Fruit fly (Drosophila melanogaster) whole organism, embryonic: ENCODE data around the gene Tm1.

Source experiments
- B-H1 ChIP-seq: fragments of 200-800 bp; sonication (Bioruptor generic); IDR thresholded peaks from 3 replicates; pipeline ENCODE4 v1.3.6; 2022; ENCODE audit warnings: missing biosample characterization, missing genetic modification characterization
- Bdp1 ChIP-seq: fragments of 200-800 bp; sonication (Bioruptor generic); optimal IDR thresholded peaks from 3 replicates; lab custom pipeline; 2016; ENCODE audit warnings: missing biosample characterization, missing genetic modification characterization
- CG10147 ChIP-seq: fragments of 200-800 bp; sonication (Bioruptor generic); optimal IDR thresholded peaks from 2 replicates; lab custom pipeline; 2019; ENCODE audit warnings: missing biosample characterization, mild to moderate bottlenecking, missing genetic modification characterization, moderate library complexity
- CG10209 ChIP-seq: fragments of 200-800 bp; sonication (Bioruptor generic); optimal IDR thresholded peaks from 3 replicates; lab custom pipeline; 2017; ENCODE audit warnings: missing biosample characterization, mild to moderate bottlenecking, missing genetic modification characterization, missing genetic modification reagents
- CG10274 ChIP-seq: fragments of 200-800 bp; sonication (Bioruptor generic); optimal IDR thresholded peaks from 3 replicates; lab custom pipeline; 2017; ENCODE audit warnings: missing biosample characterization, mild to moderate bottlenecking, missing genetic modification characterization
- CG10321 ChIP-seq: fragments of 200-800 bp; sonication (Bioruptor generic); IDR thresholded peaks from 2 replicates; pipeline ENCODE4 v1.3.6; 2022; ENCODE audit warnings: missing biosample characterization, missing genetic modification characterization
- CG10462 ChIP-seq: fragments of 200-800 bp; sonication (Bioruptor generic); optimal IDR thresholded peaks from 2 replicates; lab custom pipeline; 2016; ENCODE audit warnings: missing biosample characterization, missing genetic modification characterization
- CG11398 ChIP-seq: fragments of 200-800 bp; sonication (Bioruptor generic); optimal IDR thresholded peaks from 2 replicates; lab custom pipeline; 2016; ENCODE audit warnings: missing biosample characterization, missing genetic modification characterization
- CG12071 ChIP-seq: fragments of 200-800 bp; sonication (Bioruptor generic); optimal IDR thresholded peaks from 3 replicates; lab custom pipeline; 2018; ENCODE audit warnings: missing biosample characterization, mild to moderate bottlenecking, missing genetic modification characterization
- CG12155 ChIP-seq: fragments of 200-800 bp; sonication (Bioruptor generic); optimal IDR thresholded peaks from 3 replicates; lab custom pipeline; 2016; ENCODE audit warnings: missing biosample characterization, missing genetic modification characterization
- CG12299 ChIP-seq: fragments of 200-800 bp; sonication (Bioruptor generic); optimal IDR thresholded peaks from 2 replicates; lab custom pipeline; 2018; ENCODE audit warnings: missing biosample characterization, mild to moderate bottlenecking, missing genetic modification characterization
- CG1233 ChIP-seq: fragments of 200-800 bp; sonication (Bioruptor generic); optimal IDR thresholded peaks from 4 replicates; lab custom pipeline; 2018; ENCODE audit warnings: missing biosample characterization, mild to moderate bottlenecking, missing genetic modification characterization
- CG13123 ChIP-seq: fragments of 200-800 bp; sonication (Bioruptor generic); optimal IDR thresholded peaks from 2 replicates; lab custom pipeline; 2016; ENCODE audit warnings: missing biosample characterization, missing genetic modification characterization
- CG13624 ChIP-seq: fragments of 200-800 bp; sonication (Bioruptor generic); optimal IDR thresholded peaks from 2 replicates; lab custom pipeline; 2016; ENCODE audit warnings: missing biosample characterization, missing genetic modification characterization
- CG18599 ChIP-seq: fragments of 200-800 bp; sonication (Bioruptor generic); optimal IDR thresholded peaks from 3 replicates; lab custom pipeline; 2017; ENCODE audit warnings: missing biosample characterization, missing genetic modification characterization, mild to moderate bottlenecking, moderate library complexity, missing genetic modification reagents
- CG18619 ChIP-seq: fragments of 200-800 bp; sonication (Bioruptor generic); optimal IDR thresholded peaks from 3 replicates; lab custom pipeline; 2017; ENCODE audit warnings: missing biosample characterization, mild to moderate bottlenecking, missing genetic modification characterization
- CG4617 ChIP-seq: fragments of 200-800 bp; sonication (Bioruptor generic); optimal IDR thresholded peaks from 3 replicates; lab custom pipeline; 2016; ENCODE audit warnings: missing biosample characterization, missing genetic modification characterization, borderline replicate concordance
- CG9215 ChIP-seq: fragments of 200-800 bp; sonication (Bioruptor generic); IDR thresholded peaks from 2 replicates; pipeline ENCODE4 v1.3.6; 2022; ENCODE audit warnings: missing biosample characterization, missing genetic modification characterization
- Dip2 ChIP-seq: fragments of 200-800 bp; sonication (Bioruptor generic); IDR thresholded peaks from 2 replicates; pipeline ENCODE4 v1.3.6; 2022; ENCODE audit warnings: missing biosample characterization, missing genetic modification characterization
- Doc2 ChIP-seq: fragments of 200-800 bp; sonication (Bioruptor generic); IDR thresholded peaks from 2 replicates; pipeline ENCODE4 v1.3.6; 2022; ENCODE audit warnings: missing biosample characterization, missing genetic modification characterization
- Dp ChIP-seq: fragments of 200-800 bp; sonication (Bioruptor generic); optimal IDR thresholded peaks from 2 replicates; lab custom pipeline; 2018; ENCODE audit warnings: missing biosample characterization, mild to moderate bottlenecking, missing genetic modification characterization, moderate library complexity
- Dref ChIP-seq: fragments of 200-800 bp; sonication (Bioruptor generic); IDR thresholded peaks from 2 replicates; pipeline ENCODE4 v1.3.6; 2022; ENCODE audit warnings: missing biosample characterization, missing genetic modification characterization
- Fer2 ChIP-seq: fragments of 200-800 bp; sonication (Bioruptor generic); optimal IDR thresholded peaks from 2 replicates; lab custom pipeline; 2018; ENCODE audit warnings: missing biosample characterization, mild to moderate bottlenecking, missing genetic modification characterization, moderate library complexity
- H2.0 ChIP-seq: fragments of 200-800 bp; sonication (Bioruptor generic); IDR thresholded peaks from 2 replicates; pipeline ENCODE4 v1.3.6; 2022; ENCODE audit warnings: missing biosample characterization, missing genetic modification characterization
- HmgZ ChIP-seq: fragments of 200-800 bp; sonication (Bioruptor generic); optimal IDR thresholded peaks from 2 replicates; lab custom pipeline; 2018; ENCODE audit warnings: missing biosample characterization, mild to moderate bottlenecking, missing genetic modification characterization
- Hr3 ChIP-seq: fragments of 200-800 bp; sonication (Bioruptor generic); optimal IDR thresholded peaks from 3 replicates; lab custom pipeline; 2016; ENCODE audit warnings: missing biosample characterization, missing genetic modification characterization
- Hr78 ChIP-seq, 2 experiments: fragments of 200-800 bp in 1 of 2; fragments of >200 bp in 1 of 2; sonication (Bioruptor generic) in 1 of 2; optimal IDR thresholded peaks; 2 replicates each; lab custom pipeline; 2017 to 2019; ENCODE audit warnings: missing biosample characterization in 2 of 2, missing genetic modification characterization in 2 of 2, mild to moderate bottlenecking in 1 of 2, moderate library complexity in 1 of 2
- NC2α ChIP-seq: fragments of 200-800 bp; sonication (Bioruptor generic); optimal IDR thresholded peaks from 2 replicates; lab custom pipeline; 2016; ENCODE audit warnings: missing biosample characterization, missing genetic modification characterization
- Neu2 ChIP-seq: fragments of 200-800 bp; sonication (Bioruptor generic); optimal IDR thresholded peaks from 3 replicates; lab custom pipeline; 2016; ENCODE audit warnings: missing biosample characterization, missing genetic modification characterization, borderline replicate concordance
- Nf-YC ChIP-seq: fragments of 200-800 bp; optimal IDR thresholded peaks from 3 replicates; lab custom pipeline; 2019; ENCODE audit warnings: missing biosample characterization, mild to moderate bottlenecking, missing genetic modification characterization, moderate library complexity
- NfI ChIP-seq: fragments of 200-800 bp; sonication (Bioruptor generic); optimal IDR thresholded peaks from 3 replicates; lab custom pipeline; 2018; ENCODE audit warnings: missing biosample characterization, mild to moderate bottlenecking, missing genetic modification characterization, moderate library complexity
- Scr ChIP-seq: fragments of 200-800 bp; sonication (Bioruptor generic); IDR thresholded peaks from 2 replicates; pipeline ENCODE4 v1.3.6; 2022; ENCODE audit warnings: missing biosample characterization, missing genetic modification characterization; ENCODE audit not compliant: partially characterized antibody
- Taf1 ChIP-seq: fragments of 200-800 bp; sonication (Bioruptor generic); IDR thresholded peaks from 2 replicates; pipeline ENCODE4 v1.3.6; 2022; ENCODE audit warnings: missing biosample characterization, missing genetic modification characterization
- Xrp1 ChIP-seq: fragments of 200-800 bp; sonication (Bioruptor generic); IDR thresholded peaks from 2 replicates; pipeline ENCODE4 v1.3.6; 2022; ENCODE audit warnings: missing biosample characterization, missing genetic modification characterization
- ase ChIP-seq: fragments of 200-800 bp; sonication (Bioruptor generic); IDR thresholded peaks from 3 replicates; pipeline ENCODE4 v1.3.6; 2022; ENCODE audit warnings: missing biosample characterization, missing genetic modification characterization
- bsh ChIP-seq, 2 experiments: fragments of 200-800 bp; sonication (Bioruptor generic); optimal IDR thresholded peaks; 2 replicates each; lab custom pipeline; 2017 to 2018; ENCODE audit warnings: mild to moderate bottlenecking in 2 of 2, missing biosample characterization in 2 of 2, missing genetic modification characterization in 2 of 2, moderate library complexity in 1 of 2
- cg ChIP-seq: fragments of 200-800 bp; sonication (Bioruptor generic); optimal IDR thresholded peaks from 3 replicates; lab custom pipeline; 2019; ENCODE audit warnings: missing biosample characterization, mild to moderate bottlenecking, missing genetic modification characterization, moderate library complexity
- crol ChIP-seq: fragments of 200-800 bp; sonication (Bioruptor generic); IDR thresholded peaks from 2 replicates; pipeline ENCODE4 v1.3.6; 2022; ENCODE audit warnings: missing biosample characterization, missing genetic modification characterization
- cwo ChIP-seq: fragments of 200-800 bp; sonication (Bioruptor generic); optimal IDR thresholded peaks from 3 replicates; lab custom pipeline; 2017; ENCODE audit warnings: missing biosample characterization, missing genetic modification characterization, mild to moderate bottlenecking, moderate library complexity, missing genetic modification reagents
- fd64A ChIP-seq: fragments of 200-800 bp; sonication (Bioruptor generic); optimal IDR thresholded peaks from 3 replicates; lab custom pipeline; 2018; ENCODE audit warnings: missing biosample characterization, mild to moderate bottlenecking, missing genetic modification characterization
- gce ChIP-seq: fragments of 200-800 bp; sonication (Bioruptor generic); IDR thresholded peaks from 3 replicates; pipeline ENCODE4 v1.3.6; 2022; ENCODE audit warnings: missing biosample characterization, missing genetic modification characterization
- grn ChIP-seq: fragments of 200-800 bp; sonication (Bioruptor generic); optimal IDR thresholded peaks from 3 replicates; lab custom pipeline; 2017; ENCODE audit warnings: missing biosample characterization, missing genetic modification characterization
- jumu ChIP-seq: fragments of 200-800 bp; sonication (Bioruptor generic); optimal IDR thresholded peaks from 3 replicates; lab custom pipeline; 2016; ENCODE audit warnings: missing biosample characterization, missing genetic modification characterization
- kah ChIP-seq: fragments of 200-800 bp; sonication (Bioruptor generic); optimal IDR thresholded peaks from 2 replicates; lab custom pipeline; 2018; ENCODE audit warnings: missing biosample characterization, mild to moderate bottlenecking, missing genetic modification characterization
- kay ChIP-seq: fragments of 200-800 bp; sonication (Bioruptor generic); optimal IDR thresholded peaks from 2 replicates; lab custom pipeline; 2016; ENCODE audit warnings: missing biosample characterization, missing genetic modification characterization
- lov ChIP-seq, 2 experiments: fragments of 200-800 bp in 1 of 2; fragments of >200 bp in 1 of 2; sonication (Bioruptor generic) in 1 of 2; IDR thresholded peaks in 1 of 2; optimal IDR thresholded peaks in 1 of 2; 2 replicates in 1 of 2; 3 replicates in 1 of 2; pipeline versions ENCODE4 v1.3.6 to Lab custom; 2017 to 2022; ENCODE audit warnings: missing biosample characterization in 1 of 2, missing genetic modification characterization in 1 of 2
- mam ChIP-seq: fragments of 200-800 bp; sonication (Bioruptor generic); optimal IDR thresholded peaks from 3 replicates; lab custom pipeline; 2016; ENCODE audit warnings: missing biosample characterization, missing genetic modification characterization
- nerfin-1 ChIP-seq: fragments of 200-800 bp; sonication (Bioruptor generic); optimal IDR thresholded peaks from 3 replicates; lab custom pipeline; 2019; ENCODE audit warnings: missing biosample characterization, mild to moderate bottlenecking, missing genetic modification characterization, moderate library complexity

The Tm1 gene

DNA sequence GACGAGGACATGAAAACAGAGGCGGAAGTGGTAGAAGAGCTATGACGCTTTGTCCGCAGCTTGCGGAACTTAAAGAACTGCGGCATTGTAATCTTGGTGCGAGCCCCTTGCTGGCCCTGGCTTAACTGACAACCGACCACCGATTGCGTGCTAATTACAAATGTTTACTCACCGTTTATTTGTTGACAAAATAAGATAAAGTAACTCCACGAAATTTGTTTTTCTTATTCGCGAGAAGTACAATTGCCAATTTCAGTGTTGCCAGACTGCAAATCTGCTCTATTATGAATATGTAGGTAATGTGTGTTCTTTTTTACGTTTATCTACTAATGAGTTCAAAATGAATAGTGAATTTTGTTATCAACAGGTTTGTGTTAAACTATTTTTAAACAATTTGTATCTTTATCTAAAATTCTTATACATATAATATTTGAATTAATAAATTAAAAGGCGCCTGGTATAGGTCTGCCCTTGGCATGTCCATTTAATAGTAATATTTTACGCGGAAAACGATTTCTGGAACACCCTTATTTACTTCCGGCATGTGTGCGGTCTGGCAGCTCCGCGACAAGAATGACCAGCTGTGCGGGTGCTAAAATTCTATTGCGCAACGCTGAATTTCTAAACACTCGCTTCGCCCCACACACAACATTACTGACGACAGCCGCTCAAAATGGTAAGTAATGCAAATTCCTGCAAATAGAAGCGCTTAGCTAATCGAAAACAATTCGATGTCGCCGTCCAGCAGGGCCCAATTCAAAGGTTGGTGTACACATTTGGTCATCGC is 78.8 kb downstream of the Tm1 start, which contains the start of the genes Atg4b and Hibch (continued):
- no peak for TF ChIP-seq CG11398 (GFP tag; lab: Kevin White, UChicago)
- TF ChIP-seq CG10462 (GFP tag; lab: Kevin White, UChicago) = peak; percentile 57
- no peak for TF ChIP-seq CG12071 (GFP tag; lab: Kevin White, UChicago)
- TF ChIP-seq kay (GFP tag; lab: Kevin White, UChicago) = no peak
- TF ChIP-seq CG10209 = peak; percentile 85
- peak; percentile 63 for TF ChIP-seq CG13123 (GFP tag; lab: Kevin White, UChicago)
- peak; percentile 5 for TF ChIP-seq Dp (GFP tag; lab: Kevin White, UChicago)
- peak; percentile 65 for TF ChIP-seq kah (GFP tag; lab: Kevin White, UChicago)
- TF ChIP-seq NC2α (GFP tag; lab: Kevin White, UChicago) = no peak
- peak; percentile 84 for TF ChIP-seq Hr3 (GFP tag; lab: Kevin White, UChicago)
- peak; percentile 85 for TF ChIP-seq CG10147 (GFP tag; lab: Kevin White, UChicago)
- TF ChIP-seq CG9215 (GFP tag; lab: Robert Waterston, UW) = peak; percentile 86
- TF ChIP-seq nerfin-1 (tag; lab: Kevin White, UChicago) = peak; percentile 79
- peak; percentile 26 for TF ChIP-seq Bdp1 (GFP tag; lab: Kevin White, UChicago)
- peak; percentile 79 for TF ChIP-seq cwo (GFP tag; lab: Kevin White, UChicago)
- peak; percentile 44 for TF ChIP-seq CG10274
- TF ChIP-seq Xrp1 (GFP tag; lab: Robert Waterston, UW) = peak; percentile 86
- TF ChIP-seq grn = no peak
- peak; percentile 91 for TF ChIP-seq CG18599 (GFP tag; lab: Kevin White, UChicago)
- peak; percentile 82 for TF ChIP-seq CG12155 (GFP tag; lab: Kevin White, UChicago)
- TF ChIP-seq Doc2 (GFP tag; lab: Robert Waterston, UW) = no peak
- no peak for TF ChIP-seq CG10321 (GFP tag; lab: Robert Waterston, UW)
- peak; percentile 82 for TF ChIP-seq CG4617
- TF ChIP-seq fd64A = no peak
- no peak for TF ChIP-seq Dip2
- peak; percentile 46 for TF ChIP-seq mam
- no peak for TF ChIP-seq cg (GFP tag; lab: Kevin White, UChicago)
- peak; percentile 85 for TF ChIP-seq NfI
- peak; percentile 36; the same call in 1 of the 2 replicates for TF ChIP-seq Dref (GFP tag; lab: Robert Waterston, UW)
- TF ChIP-seq Taf1 = peak; percentile 61; the same call in 1 of the 2 replicates
- TF ChIP-seq Hr78 (GFP tag; optimal IDR thresholded peaks at IDR 0.05; lab: Kevin White, UChicago) = no peak
- TF ChIP-seq CG12299 (tag; lab: Kevin White, UChicago) = peak; percentile 79
- TF ChIP-seq ase = peak; percentile 66; the same call in 2 of the 3 replicates
- TF ChIP-seq jumu = peak; percentile 34
- TF ChIP-seq gce = no peak
- no peak for TF ChIP-seq crol (GFP tag; lab: Robert Waterston, UW)
- peak; percentile 87 for TF ChIP-seq CG18619 (GFP tag; lab: Kevin White, UChicago)
- TF ChIP-seq Scr = peak; percentile 22; the same call in 1 of the 2 replicates
- peak; percentile 80 for TF ChIP-seq CG1233 (GFP tag; lab: Kevin White, UChicago)
- TF ChIP-seq Neu2 (GFP tag; lab: Kevin White, UChicago) = no peak
- TF ChIP-seq Fer2 (tag; lab: Kevin White, UChicago) = peak; percentile 86
- peak; percentile 38 to 79 for TF ChIP-seq bsh (GFP tag; optimal IDR thresholded peaks at IDR 0.05; lab: Kevin White, UChicago)
- TF ChIP-seq Nf-YC (tag; lab: Kevin White, UChicago) = peak; percentile 87
- TF ChIP-seq CG13624 (GFP tag; lab: Kevin White, UChicago) = peak; percentile 81
- peak; percentile 66 for TF ChIP-seq B-H1
- peak; percentile 77 for TF ChIP-seq HmgZ
- peak; percentile 60 for TF ChIP-seq H2.0
- no peak for TF ChIP-seq lov (optimal IDR thresholded peaks at IDR 0.05; lab: Kevin White, UChicago)
- no peak for TF ChIP-seq lov (GFP tag; IDR thresholded peaks at IDR 0.05; lab: Robert Waterston, UW)
